Worm (Caenorhabditis elegans) whole organism, L4/young adult: ENCODE measurements around the gene ugt-5.

Experiments used
- W03F9.2 ChIP-seq: fragments of 150-350 bp; optimal IDR thresholded peaks from 2 replicates; lab custom pipeline; 2014; ENCODE audit warnings: missing biosample characterization, missing genetic modification characterization
- dao-5 ChIP-seq: sonication (generic microtip); optimal IDR thresholded peaks from 2 replicates; lab custom pipeline; 2016; ENCODE audit warnings: missing genotype, missing genetic modification characterization, moderate library complexity, missing compliant biosample characterization
- him-1 ChIP-seq: sonication (generic microtip); optimal IDR thresholded peaks from 2 replicates; lab custom pipeline; 2016; ENCODE audit warnings: missing genotype, missing genetic modification reagents, missing genetic modification characterization, missing compliant biosample characterization

ce11 chrV:12773852-12774251 is 18.9 kb downstream of the ugt-5 start:
- no peak for TF ChIP-seq dao-5 (tag; lab: Kevin White, UChicago)
- no peak for TF ChIP-seq W03F9.2 (tag; lab: Kevin White, UChicago)
- TF ChIP-seq him-1 (tag; lab: Kevin White, UChicago), result no peak
